Worm (Caenorhabditis elegans) whole organism, L1 larva: ENCODE measurements around the gene nfyc-1.

Source experiments
- ceh-82 ChIP-seq, 3 experiments: fragments of 150-350 bp in 1 of 3; sonication (generic microtip) in 2 of 3; optimal IDR thresholded peaks; 2 replicates each; lab custom pipeline; 2014 to 2017; ENCODE audit warnings: missing biosample characterization in 3 of 3, missing genetic modification characterization in 3 of 3
- efl-1 ChIP-seq, 4 experiments: fragments of 150-350 bp; optimal IDR thresholded peaks in 3 of 4; peaks in 1 of 4; 1 replicate in 1 of 4; 2 replicates in 3 of 4; lab custom pipeline; 2014; ENCODE audit warnings: missing biosample characterization in 2 of 4, missing genetic modification characterization in 2 of 4, missing genetic modification reagents in 2 of 4
- jun-1 ChIP-seq: fragments of 150-350 bp; optimal IDR thresholded peaks from 2 replicates; lab custom pipeline; 2014; ENCODE audit warnings: missing biosample characterization, missing genetic modification reagents, missing genetic modification characterization
- snpc-4 ChIP-seq: fragments of 150-350 bp; optimal IDR thresholded peaks from 2 replicates; lab custom pipeline; 2014; ENCODE audit warnings: missing biosample characterization, missing genetic modification characterization
- unc-130 ChIP-seq: fragments of 150-350 bp; optimal IDR thresholded peaks from 2 replicates; lab custom pipeline; 2017; ENCODE audit warnings: missing biosample characterization, missing genetic modification characterization, inconsistent platforms

DNA sequence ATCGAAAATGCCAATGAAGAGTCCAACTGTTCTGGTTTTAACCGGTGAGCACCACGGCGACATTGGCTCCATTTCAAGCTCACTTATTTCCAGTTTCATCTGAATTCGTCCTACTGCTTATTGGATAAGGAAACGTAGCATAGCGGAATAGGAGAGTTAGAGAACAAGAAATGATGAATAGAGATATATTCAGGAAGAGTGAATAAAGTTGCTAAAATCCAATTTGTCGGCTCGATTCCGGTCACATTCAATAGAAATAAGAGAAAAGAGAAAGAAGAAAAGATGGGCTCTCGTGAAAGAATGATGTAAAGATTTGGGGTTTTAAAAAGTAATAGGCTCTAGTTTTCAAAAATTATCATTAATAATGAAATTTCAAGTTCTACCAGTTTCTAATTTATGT, 29.6 kb downstream of the nfyc-1 start:
- TF ChIP-seq snpc-4 (tag; lab: Kevin White, UChicago) (no peak), unc-130 (no peak), efl-1 (optimal IDR thresholded peaks at IDR 0.05; lab: Kevin White, UChicago) (no peak), efl-1 (GFP tag; optimal IDR thresholded peaks at IDR 0.05 in 1 of 2; lab: Kevin White, UChicago) (no peak), jun-1 (no peak), ceh-82 (tag; optimal IDR thresholded peaks at IDR 0.05; lab: Kevin White, UChicago) (no peak)
